Worm (Caenorhabditis elegans) whole organism, mixed stage, embryonic: ENCODE results near the gene F07F6.1.

Experiments used
- ceh-83 ChIP-seq: fragments of 200-800 bp; sonication (Bioruptor generic); optimal IDR thresholded peaks from 2 replicates; lab custom pipeline; 2018; ENCODE audit warnings: mild to moderate bottlenecking, missing genetic modification characterization, missing compliant biosample characterization
- lsy-2 ChIP-seq: fragments of 150-350 bp; optimal IDR thresholded peaks from 2 replicates; lab custom pipeline; 2014; ENCODE audit warnings: missing biosample characterization, missing genetic modification characterization
- nhr-28 ChIP-seq: fragments of 150-350 bp; optimal IDR thresholded peaks from 2 replicates; lab custom pipeline; 2014; ENCODE audit warnings: missing biosample characterization, missing genetic modification characterization
- tbx-8 ChIP-seq: fragments of 200-800 bp; sonication (Bioruptor generic); optimal IDR thresholded peaks from 2 replicates; lab custom pipeline; 2018; ENCODE audit warnings: mild to moderate bottlenecking, missing genetic modification characterization, moderate library complexity, missing compliant biosample characterization
- ztf-11 ChIP-seq: fragments of 150-350 bp; optimal IDR thresholded peaks from 2 replicates; lab custom pipeline; 2014; ENCODE audit warnings: missing biosample characterization, missing genetic modification characterization

- TF ChIP-seq lsy-2 (tag; lab: Kevin White, UChicago), result no peak
- TF ChIP-seq tbx-8 (GFP tag; lab: Kevin White, UChicago), result no peak
- TF ChIP-seq ceh-83 (GFP tag; lab: Kevin White, UChicago), result no peak
- no peak for TF ChIP-seq ztf-11
- TF ChIP-seq nhr-28 (tag; lab: Kevin White, UChicago), result no peak
These were observed 11.2 kb upstream of the F07F6.1 start for ce11 chrII:5426470-5426869.
